Worm (Caenorhabditis elegans) whole organism, young adult: ENCODE measurements around the gene K08E5.5.

Experiments
- C06A6.2 ChIP-seq: fragments of 200-800 bp; sonication (Bioruptor generic); conservative IDR thresholded peaks from 2 replicates; pipeline ENCODE4 v1.3.6; 2022; ENCODE audit warnings: missing genetic modification characterization, missing compliant biosample characterization
- F23B12.7 ChIP-seq: sonication (generic microtip); optimal IDR thresholded peaks from 2 replicates; lab custom pipeline; 2017; ENCODE audit warnings: missing genetic modification characterization, mild to moderate bottlenecking, missing compliant biosample characterization, antibody characterized with exemption, moderate library complexity; ENCODE audit not compliant: insufficient read depth
- F37B4.10 ChIP-seq: fragments of 200-800 bp; sonication (Bioruptor generic); IDR thresholded peaks from 2 replicates; pipeline ENCODE4 v1.3.6; 2022; ENCODE audit warnings: missing genetic modification characterization, missing compliant biosample characterization
- F39B2.1 ChIP-seq: fragments of 200-800 bp; sonication (Bioruptor generic); IDR thresholded peaks from 2 replicates; pipeline ENCODE4 v1.3.6; 2022; ENCODE audit warnings: missing genetic modification reagents, missing genetic modification characterization, missing compliant biosample characterization
- F52B5.7 ChIP-seq: sonication (generic microtip); optimal IDR thresholded peaks from 2 replicates; lab custom pipeline; 2016; ENCODE audit warnings: mild to moderate bottlenecking, missing genetic modification characterization, missing compliant biosample characterization
- F57C9.4 ChIP-seq: sonication (generic microtip); optimal IDR thresholded peaks from 2 replicates; lab custom pipeline; 2017; ENCODE audit warnings: mild to moderate bottlenecking, missing genetic modification characterization, missing compliant biosample characterization
- K12H6.12 ChIP-seq: fragments of 200-800 bp; sonication (Bioruptor generic); optimal IDR thresholded peaks from 2 replicates; lab custom pipeline; 2018; ENCODE audit warnings: mild to moderate bottlenecking, missing genetic modification characterization, missing compliant biosample characterization
- T07F8.4 ChIP-seq: sonication (generic microtip); optimal IDR thresholded peaks from 2 replicates; lab custom pipeline; 2016; ENCODE audit warnings: mild to moderate bottlenecking, missing genetic modification characterization, moderate library complexity, missing compliant biosample characterization
- T26A5.8 ChIP-seq: sonication (generic microtip); optimal IDR thresholded peaks from 2 replicates; lab custom pipeline; 2016; ENCODE audit warnings: missing genetic modification characterization, missing compliant biosample characterization
- aptf-3 ChIP-seq: fragments of 200-800 bp; sonication (Bioruptor generic); IDR thresholded peaks from 2 replicates; pipeline ENCODE4 v1.3.6; 2022; ENCODE audit warnings: missing genetic modification characterization, missing compliant biosample characterization
- attf-5 ChIP-seq: fragments of 200-800 bp; sonication (Bioruptor generic); optimal IDR thresholded peaks from 2 replicates; lab custom pipeline; 2018; ENCODE audit warnings: mild to moderate bottlenecking, missing genetic modification characterization, missing compliant biosample characterization
- bed-1 ChIP-seq: fragments of 200-800 bp; sonication (Bioruptor generic); IDR thresholded peaks from 2 replicates; pipeline ENCODE4 v1.3.6; 2022; ENCODE audit warnings: missing genetic modification reagents, missing genetic modification characterization, missing compliant biosample characterization
- bed-2 ChIP-seq: fragments of 200-800 bp; sonication (Bioruptor generic); IDR thresholded peaks from 2 replicates; pipeline ENCODE4 v1.3.6; 2022; ENCODE audit warnings: missing genetic modification reagents, missing genetic modification characterization, missing compliant biosample characterization
- cebp-1 ChIP-seq, 2 experiments: fragments of 200-800 bp in 1 of 2; sonication (Bioruptor generic) in 1 of 2; sonication (generic microtip) in 1 of 2; IDR thresholded peaks in 1 of 2; optimal IDR thresholded peaks in 1 of 2; 2 replicates each; pipeline versions ENCODE4 v1.3.6 to Lab custom; 2017 to 2022; ENCODE audit warnings: missing compliant biosample characterization in 2 of 2, missing genetic modification characterization in 2 of 2, mild to moderate bottlenecking in 1 of 2, missing genetic modification reagents in 1 of 2, moderate library complexity in 1 of 2
- cebp-2 ChIP-seq: fragments of 200-800 bp; sonication (Bioruptor generic); IDR thresholded peaks from 2 replicates; pipeline ENCODE4 v1.3.6; 2022; ENCODE audit warnings: missing genetic modification characterization, missing compliant biosample characterization
- dox-1 ChIP-seq: fragments of 200-800 bp; sonication (Bioruptor generic); IDR thresholded peaks from 2 replicates; pipeline ENCODE4 v1.3.6; 2022; ENCODE audit warnings: missing genetic modification reagents, missing genetic modification characterization, missing compliant biosample characterization
- dpl-1 ChIP-seq: fragments of 150-350 bp; optimal IDR thresholded peaks from 2 replicates; lab custom pipeline; 2014; ENCODE audit warnings: missing biosample characterization, missing genetic modification reagents, missing genetic modification characterization
- egrh-3 ChIP-seq: fragments of 200-800 bp; sonication (Bioruptor generic); IDR thresholded peaks from 2 replicates; pipeline ENCODE4 v1.3.6; 2022; ENCODE audit warnings: missing genetic modification reagents, missing genetic modification characterization, missing compliant biosample characterization
- hmg-1.2 ChIP-seq: fragments of 200-800 bp; sonication (Bioruptor generic); IDR thresholded peaks from 2 replicates; pipeline ENCODE4 v1.3.6; 2022; ENCODE audit warnings: missing genetic modification reagents, missing genetic modification characterization, missing compliant biosample characterization
- hsf-1 ChIP-seq: fragments of 200-800 bp; sonication (Bioruptor generic); IDR thresholded peaks from 2 replicates; pipeline ENCODE4 v1.3.6; 2022; ENCODE audit warnings: missing genetic modification reagents, missing genetic modification characterization, missing compliant biosample characterization
- let-526 ChIP-seq: fragments of 200-800 bp; sonication (Bioruptor generic); IDR thresholded peaks from 2 replicates; pipeline ENCODE4 v1.3.6; 2022; ENCODE audit warnings: missing genetic modification reagents, missing genetic modification characterization, missing compliant biosample characterization
- lin-40 ChIP-seq: sonication (generic microtip); optimal IDR thresholded peaks from 2 replicates; lab custom pipeline; 2016; ENCODE audit warnings: missing genetic modification characterization, mild to moderate bottlenecking, missing compliant biosample characterization, missing genotype, missing genetic modification reagents
- lsl-1 ChIP-seq: fragments of 200-800 bp; sonication (Bioruptor generic); optimal IDR thresholded peaks from 2 replicates; lab custom pipeline; 2018; ENCODE audit warnings: mild to moderate bottlenecking, missing genetic modification characterization, moderate library complexity, missing compliant biosample characterization
- madf-3 ChIP-seq: fragments of 200-800 bp; sonication (Bioruptor generic); IDR thresholded peaks from 2 replicates; pipeline ENCODE4 v1.3.6; 2022; ENCODE audit warnings: missing genetic modification reagents, missing genetic modification characterization, missing compliant biosample characterization
- mcd-1 ChIP-seq: fragments of 200-800 bp; sonication (Bioruptor generic); IDR thresholded peaks from 2 replicates; pipeline ENCODE4 v1.3.6; 2022; ENCODE audit warnings: missing genetic modification reagents, missing genetic modification characterization, missing compliant biosample characterization
- nfyb-1 ChIP-seq: fragments of 200-800 bp; sonication (Bioruptor generic); IDR thresholded peaks from 2 replicates; pipeline ENCODE4 v1.3.6; 2022; ENCODE audit warnings: missing genetic modification reagents, missing genetic modification characterization, missing compliant biosample characterization
- nhr-179 ChIP-seq: sonication (generic microtip); optimal IDR thresholded peaks from 2 replicates; lab custom pipeline; 2016; ENCODE audit warnings: mild to moderate bottlenecking, missing genetic modification characterization, missing compliant biosample characterization
- nhr-80 ChIP-seq: sonication (generic microtip); optimal IDR thresholded peaks from 2 replicates; lab custom pipeline; 2016; ENCODE audit warnings: missing genetic modification characterization, missing compliant biosample characterization
- pbrm-1 ChIP-seq: fragments of 200-800 bp; sonication (Bioruptor generic); IDR thresholded peaks from 2 replicates; pipeline ENCODE4 v1.3.6; 2022; ENCODE audit warnings: missing genetic modification reagents, missing genetic modification characterization, missing compliant biosample characterization
- pha-4 ChIP-seq: fragments of 150-350 bp; sonication (generic microtip); optimal IDR thresholded peaks from 2 replicates; lab custom pipeline; 2014; ENCODE audit warnings: missing biosample characterization, missing genetic modification reagents, missing genetic modification characterization
- rcor-1 ChIP-seq: fragments of 200-800 bp; sonication (Bioruptor generic); IDR thresholded peaks from 2 replicates; pipeline ENCODE4 v1.3.6; 2022; ENCODE audit warnings: missing genetic modification reagents, missing genetic modification characterization, missing compliant biosample characterization
- rec-8 ChIP-seq, 2 experiments: sonication (generic microtip); optimal IDR thresholded peaks; 2 replicates each; lab custom pipeline; 2016; ENCODE audit warnings: mild to moderate bottlenecking in 2 of 2, missing genetic modification characterization in 2 of 2, missing genetic modification reagents in 2 of 2, missing genotype in 2 of 2, missing biosample characterization in 1 of 2, missing compliant biosample characterization in 1 of 2, moderate library complexity in 1 of 2
- rpc-1 ChIP-seq, 2 experiments: fragments of 150-350 bp in 1 of 2; sonication (generic microtip) in 1 of 2; optimal IDR thresholded peaks; 2 replicates each; lab custom pipeline; 2014 to 2018; ENCODE audit warnings: missing biosample characterization in 1 of 2, missing genetic modification characterization in 1 of 2, missing genetic modification reagents in 1 of 2, missing genotype in 1 of 2
- sdz-38 ChIP-seq: sonication (generic microtip); optimal IDR thresholded peaks from 2 replicates; lab custom pipeline; 2016; ENCODE audit warnings: missing genotype, missing genetic modification characterization, missing compliant biosample characterization
- sea-2 ChIP-seq: fragments of 200-800 bp; sonication (Bioruptor generic); IDR thresholded peaks from 2 replicates; pipeline ENCODE4 v1.3.6; 2022; ENCODE audit warnings: missing genetic modification characterization, missing compliant biosample characterization
- snpc-4 ChIP-seq, 5 experiments: fragments of 150-350 bp in 1 of 5; sonication (generic microtip) in 4 of 5; optimal IDR thresholded peaks; 2 replicates each; lab custom pipeline; 2014 to 2018; ENCODE audit warnings: missing genetic modification characterization in 5 of 5, missing biosample characterization in 3 of 5, antibody characterized with exemption in 2 of 5, mild to moderate bottlenecking in 2 of 5, missing compliant biosample characterization in 2 of 5, missing genotype in 2 of 5, moderate library complexity in 2 of 5, missing genetic modification reagents in 1 of 5
- somi-1 ChIP-seq: fragments of 200-800 bp; sonication (Bioruptor generic); optimal IDR thresholded peaks from 2 replicates; lab custom pipeline; 2018; ENCODE audit warnings: mild to moderate bottlenecking, missing genetic modification characterization, missing compliant biosample characterization
- tbx-9 ChIP-seq: sonication (generic microtip); optimal IDR thresholded peaks from 2 replicates; lab custom pipeline; 2016; ENCODE audit warnings: borderline replicate concordance, missing genetic modification characterization, inconsistent platforms, missing compliant biosample characterization
- ztf-26 ChIP-seq: sonication (generic microtip); optimal IDR thresholded peaks from 2 replicates; lab custom pipeline; 2017; ENCODE audit warnings: missing genetic modification characterization, missing compliant biosample characterization
- ztf-28 ChIP-seq: fragments of 200-800 bp; sonication (Bioruptor generic); IDR thresholded peaks from 2 replicates; pipeline ENCODE4 v1.3.6; 2022; ENCODE audit warnings: missing genetic modification reagents, missing genetic modification characterization, missing compliant biosample characterization
- ztf-3 ChIP-seq: fragments of 200-800 bp; sonication (Bioruptor generic); optimal IDR thresholded peaks from 2 replicates; lab custom pipeline; 2018; ENCODE audit warnings: mild to moderate bottlenecking, missing genetic modification characterization, missing compliant biosample characterization

The K08E5.5 gene

DNA sequence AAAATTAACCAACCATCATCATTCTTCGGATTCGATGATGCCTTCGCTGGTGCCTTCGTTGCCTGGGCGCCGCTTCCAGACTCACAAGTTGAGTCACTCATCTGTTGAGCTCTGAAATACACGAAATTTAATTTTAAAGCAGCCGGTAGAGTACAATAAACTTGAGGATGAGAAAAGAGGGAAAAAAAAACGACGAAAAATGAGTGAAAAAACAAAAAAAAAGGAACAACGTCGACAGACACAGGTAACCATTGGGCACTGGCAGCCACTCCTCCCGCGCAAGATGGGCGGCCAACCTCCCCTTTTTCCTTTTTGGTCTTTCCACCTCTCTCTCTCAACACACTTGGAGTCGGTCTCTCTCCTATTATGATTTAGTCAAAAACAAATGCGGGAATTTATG is 13.6 kb downstream of the K08E5.5 start, which contains the start of gene K08E5.1:
Gene K08E5.1, minus strand, starts transcription at position 101 of the 400 bp plus-strand sequence.
- no peak for TF ChIP-seq T26A5.8
- peak; percentile 22; the same call in 1 of the 2 replicates for TF ChIP-seq hmg-1.2 (GFP tag; lab: Robert Waterston, UW)

- TF ChIP-seq madf-3 (no peak), somi-1 (GFP tag; lab: Kevin White, UChicago) (no peak), F37B4.10 (GFP tag; lab: Robert Waterston, UW) (no peak), attf-5 (no peak), aptf-3 (GFP tag; lab: Robert Waterston, UW) (no peak), rpc-1 (optimal IDR thresholded peaks at IDR 0.05; lab: Kevin White, UChicago) (no peak), rpc-1 (tag; optimal IDR thresholded peaks at IDR 0.05; lab: Kevin White, UChicago) (no peak), dox-1 (GFP tag; lab: Robert Waterston, UW) (no peak), sdz-38 (tag; lab: Kevin White, UChicago) (no peak), ztf-28 (GFP tag; lab: Robert Waterston, UW) (no peak), F52B5.7 (tag; lab: Kevin White, UChicago) (no peak), T07F8.4 (tag; lab: Kevin White, UChicago) (no peak), hsf-1 (GFP tag; lab: Robert Waterston, UW) (no peak), nhr-80 (no peak), snpc-4 (GFP tag; optimal IDR thresholded peaks at IDR 0.05; lab: Kevin White, UChicago) (no peak), snpc-4 (tag; optimal IDR thresholded peaks at IDR 0.05; lab: Kevin White, UChicago) (no peak), egrh-3 (GFP tag; lab: Robert Waterston, UW) (no peak), F23B12.7 (no peak), pha-4 (tag; lab: Kevin White, UChicago) (no peak), nhr-179 (tag; lab: Kevin White, UChicago) (no peak)
Measured at ce11 chrIII:10140732-10141131, 19.6 kb downstream of the K08E5.5 start, which contains the start of gene K08E5.6. Gene K08E5.6, plus strand, starts transcription at chrIII:10141032.

DNA sequence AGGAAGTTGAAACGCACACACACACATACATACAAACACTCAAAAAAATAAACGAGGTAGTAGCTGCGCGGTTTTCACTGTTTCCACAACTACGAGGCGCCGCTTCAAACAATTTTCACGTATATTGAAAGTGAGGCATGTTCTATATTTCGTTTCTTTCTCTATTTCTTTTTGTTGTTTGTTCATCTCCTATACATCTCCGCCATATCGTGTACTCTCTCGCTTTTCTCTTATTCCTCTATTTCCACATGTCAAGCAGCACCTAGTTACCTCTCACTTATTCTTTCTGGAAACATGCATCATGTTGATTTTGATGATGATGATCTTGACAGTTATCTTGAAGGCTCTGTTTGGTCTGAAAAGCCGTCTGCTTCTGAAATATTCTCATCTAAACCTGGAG is 23.5 kb downstream of the K08E5.5 start, which contains the start of gene ZK1128.7:
Gene ZK1128.7, plus strand, starts transcription at position 229 of the 400 bp plus-strand sequence.
- TF ChIP-seq hsf-1 (GFP tag; lab: Robert Waterston, UW) (no peak), ztf-26 (tag; lab: Kevin White, UChicago) (peak; percentile 1), bed-2 (no peak), hmg-1.2 (GFP tag; lab: Robert Waterston, UW) (peak; percentile 23; the same call in 1 of the 2 replicates), C06A6.2 (GFP tag; lab: Robert Waterston, UW) (no peak), F39B2.1 (no peak), let-526 (GFP tag; lab: Robert Waterston, UW) (no peak), dpl-1 (GFP tag; lab: Kevin White, UChicago) (no peak), snpc-4 (GFP tag; optimal IDR thresholded peaks at IDR 0.05; lab: Kevin White, UChicago) (no peak), snpc-4 (tag; optimal IDR thresholded peaks at IDR 0.05; lab: Kevin White, UChicago) (no peak), ztf-3 (no peak), F57C9.4 (tag; lab: Kevin White, UChicago) (no peak), lin-40 (tag; lab: Kevin White, UChicago) (peak; percentile 2), cebp-2 (no peak), sea-2 (GFP tag; lab: Robert Waterston, UW) (no peak), pbrm-1 (GFP tag; lab: Robert Waterston, UW) (no peak), K12H6.12 (tag; lab: Kevin White, UChicago) (no peak), cebp-1 (GFP tag; IDR thresholded peaks at IDR 0.05; lab: Robert Waterston, UW) (no peak), cebp-1 (tag; optimal IDR thresholded peaks at IDR 0.05; lab: Kevin White, UChicago) (no peak), lsl-1 (no peak), rec-8 (tag; optimal IDR thresholded peaks at IDR 0.05; lab: Kevin White, UChicago) (no peak), mcd-1 (GFP tag; lab: Robert Waterston, UW) (no peak), sdz-38 (tag; lab: Kevin White, UChicago) (no peak), nfyb-1 (GFP tag; lab: Robert Waterston, UW) (0 out of 2 replicates have a peak, but pooled peaks have one; percentile 11), tbx-9 (no peak), bed-1 (GFP tag; lab: Robert Waterston, UW) (no peak), rcor-1 (GFP tag; lab: Robert Waterston, UW) (no peak)
- TF ChIP-seq, all 124 proteins: peak for 4
